Worm (Caenorhabditis elegans) whole organism, late embryonic: Measurements from ENCODE around the gene Y32H12A.1.

Source experiments
- C08G9.2 ChIP-seq: sonication (generic microtip); optimal IDR thresholded peaks from 2 replicates; lab custom pipeline; 2016; ENCODE audit warnings: mild to moderate bottlenecking, missing genetic modification characterization, moderate library complexity, missing compliant biosample characterization
- C38D4.7 ChIP-seq: fragments of 200-800 bp; sonication (Bioruptor generic); optimal IDR thresholded peaks from 2 replicates; lab custom pipeline; 2018; ENCODE audit warnings: mild to moderate bottlenecking, missing genetic modification characterization, moderate library complexity, missing compliant biosample characterization
- F13H6.1 ChIP-seq: sonication (generic microtip); optimal IDR thresholded peaks from 2 replicates; lab custom pipeline; 2016; ENCODE audit warnings: missing genetic modification characterization, missing compliant biosample characterization
- K09A11.1 ChIP-seq: sonication (generic microtip); optimal IDR thresholded peaks from 2 replicates; lab custom pipeline; 2017; ENCODE audit warnings: antibody characterized with exemption, mild to moderate bottlenecking, missing genetic modification characterization, missing compliant biosample characterization; ENCODE audit not compliant: insufficient read depth
- T23F11.4 ChIP-seq: fragments of 200-800 bp; sonication (Bioruptor generic); optimal IDR thresholded peaks from 2 replicates; lab custom pipeline; 2018; ENCODE audit warnings: mild to moderate bottlenecking, missing genetic modification characterization, missing compliant biosample characterization
- Y22D7AL.16 ChIP-seq: sonication (generic microtip); optimal IDR thresholded peaks from 2 replicates; lab custom pipeline; 2016; ENCODE audit warnings: missing genetic modification characterization, missing compliant biosample characterization
- ahr-1 ChIP-seq: sonication (generic microtip); optimal IDR thresholded peaks from 2 replicates; lab custom pipeline; 2016; ENCODE audit warnings: missing genetic modification characterization, missing compliant biosample characterization
- ama-1 ChIP-seq: fragments of 150-350 bp; optimal IDR thresholded peaks from 2 replicates; lab custom pipeline; 2014
- ceh-18 ChIP-seq: sonication (generic microtip); optimal IDR thresholded peaks from 2 replicates; lab custom pipeline; 2016; ENCODE audit warnings: missing genetic modification characterization, missing compliant biosample characterization
- ceh-2 ChIP-seq: sonication (generic microtip); optimal IDR thresholded peaks from 2 replicates; lab custom pipeline; 2016; ENCODE audit warnings: missing genotype, missing genetic modification characterization, missing compliant biosample characterization
- ceh-22 ChIP-seq: sonication (generic microtip); optimal IDR thresholded peaks from 2 replicates; lab custom pipeline; 2017; ENCODE audit warnings: missing biosample characterization, missing genetic modification characterization
- ceh-24 ChIP-seq: sonication (generic microtip); optimal IDR thresholded peaks from 2 replicates; lab custom pipeline; 2016; ENCODE audit warnings: mild to moderate bottlenecking, missing genetic modification characterization, missing compliant biosample characterization
- ceh-31 ChIP-seq: sonication (generic microtip); optimal IDR thresholded peaks from 2 replicates; lab custom pipeline; 2016; ENCODE audit warnings: missing genetic modification characterization, missing compliant biosample characterization
- ceh-6 ChIP-seq: fragments of 200-800 bp; sonication (Bioruptor generic); optimal IDR thresholded peaks from 2 replicates; lab custom pipeline; 2018; ENCODE audit warnings: mild to moderate bottlenecking, missing genetic modification characterization, missing compliant biosample characterization
- ceh-9 ChIP-seq: sonication (generic microtip); optimal IDR thresholded peaks from 2 replicates; lab custom pipeline; 2016; ENCODE audit warnings: mild to moderate bottlenecking, missing genetic modification characterization, inconsistent platforms, missing compliant biosample characterization
- dmd-4 ChIP-seq: sonication (generic microtip); optimal IDR thresholded peaks from 2 replicates; lab custom pipeline; 2016; ENCODE audit warnings: borderline replicate concordance, missing genetic modification characterization, missing compliant biosample characterization
- dve-1 ChIP-seq: sonication (generic microtip); optimal IDR thresholded peaks from 2 replicates; lab custom pipeline; 2017; ENCODE audit warnings: antibody characterized with exemption, mild to moderate bottlenecking, missing genetic modification characterization, missing compliant biosample characterization
- elt-2 ChIP-seq: sonication (generic microtip); optimal IDR thresholded peaks from 2 replicates; lab custom pipeline; 2016; ENCODE audit warnings: missing genetic modification reagents, missing genetic modification characterization, missing compliant biosample characterization
- elt-4 ChIP-seq: sonication (generic microtip); optimal IDR thresholded peaks from 2 replicates; lab custom pipeline; 2016; ENCODE audit warnings: missing genetic modification characterization, missing compliant biosample characterization
- eyg-1 ChIP-seq: sonication (generic microtip); optimal IDR thresholded peaks from 2 replicates; lab custom pipeline; 2016; ENCODE audit warnings: missing genotype, missing genetic modification characterization, missing compliant biosample characterization
- fax-1 ChIP-seq: sonication (generic microtip); optimal IDR thresholded peaks from 2 replicates; lab custom pipeline; 2016; ENCODE audit warnings: missing genotype, missing genetic modification characterization, missing compliant biosample characterization
- gmeb-2 ChIP-seq: sonication (generic microtip); optimal IDR thresholded peaks from 2 replicates; lab custom pipeline; 2016; ENCODE audit warnings: missing genetic modification characterization, inconsistent platforms, missing compliant biosample characterization
- hlh-13 ChIP-seq: fragments of 200-800 bp; sonication (Bioruptor generic); optimal IDR thresholded peaks from 2 replicates; lab custom pipeline; 2018; ENCODE audit warnings: mild to moderate bottlenecking, missing genetic modification characterization, missing compliant biosample characterization
- hlh-8 ChIP-seq: sonication (generic microtip); optimal IDR thresholded peaks from 2 replicates; lab custom pipeline; 2016; ENCODE audit warnings: missing genotype, missing genetic modification characterization, missing compliant biosample characterization
- lim-6 ChIP-seq: sonication (generic microtip); optimal IDR thresholded peaks from 2 replicates; lab custom pipeline; 2016; ENCODE audit warnings: missing genetic modification characterization, missing compliant biosample characterization
- lin-11 ChIP-seq: fragments of 200-800 bp; sonication (Bioruptor generic); optimal IDR thresholded peaks from 2 replicates; lab custom pipeline; 2018; ENCODE audit warnings: mild to moderate bottlenecking, missing genetic modification characterization, missing compliant biosample characterization
- mec-3 ChIP-seq: sonication (generic microtip); optimal IDR thresholded peaks from 2 replicates; lab custom pipeline; 2016; ENCODE audit warnings: borderline replicate concordance, missing genetic modification characterization, missing compliant biosample characterization
- nfya-1 ChIP-seq: sonication (generic microtip); optimal IDR thresholded peaks from 2 replicates; lab custom pipeline; 2017; ENCODE audit warnings: missing genetic modification characterization, mild to moderate bottlenecking, missing compliant biosample characterization, antibody characterized with exemption, moderate library complexity
- npax-4 ChIP-seq: sonication (generic microtip); optimal IDR thresholded peaks from 2 replicates; lab custom pipeline; 2016; ENCODE audit warnings: missing genetic modification characterization, missing compliant biosample characterization
- odd-2 ChIP-seq: sonication (generic microtip); optimal IDR thresholded peaks from 2 replicates; lab custom pipeline; 2017; ENCODE audit warnings: antibody characterized with exemption, mild to moderate bottlenecking, missing genetic modification characterization, missing compliant biosample characterization
- pag-3 ChIP-seq: sonication (generic microtip); optimal IDR thresholded peaks from 2 replicates; lab custom pipeline; 2016; ENCODE audit warnings: missing compliant biosample characterization, missing genetic modification characterization, borderline replicate concordance
- pax-1 ChIP-seq: fragments of 150-350 bp; optimal IDR thresholded peaks from 2 replicates; lab custom pipeline; 2014; ENCODE audit warnings: missing biosample characterization, missing genetic modification characterization
- pha-4 ChIP-seq: fragments of 150-350 bp; optimal IDR thresholded peaks from 2 replicates; lab custom pipeline; 2018; ENCODE audit warnings: missing biosample characterization, missing genetic modification reagents, missing genetic modification characterization
- ref-2 ChIP-seq: sonication (generic microtip); optimal IDR thresholded peaks from 2 replicates; lab custom pipeline; 2016; ENCODE audit warnings: missing genetic modification characterization, missing compliant biosample characterization
- sdc-2 ChIP-seq: sonication (generic microtip); optimal IDR thresholded peaks from 2 replicates; lab custom pipeline; 2016; ENCODE audit warnings: missing genotype, missing genetic modification characterization, missing compliant biosample characterization
- sox-2 ChIP-seq: fragments of 200-800 bp; sonication (Bioruptor generic); IDR thresholded peaks from 2 replicates; pipeline ENCODE4 v1.3.6; 2022; ENCODE audit warnings: missing genetic modification reagents, missing genetic modification characterization, missing compliant biosample characterization
- sox-4 ChIP-seq: sonication (generic microtip); optimal IDR thresholded peaks from 2 replicates; lab custom pipeline; 2017; ENCODE audit warnings: mild to moderate bottlenecking, missing genetic modification characterization, inconsistent platforms, missing compliant biosample characterization
- syd-9 ChIP-seq: sonication (generic microtip); optimal IDR thresholded peaks from 2 replicates; lab custom pipeline; 2016; ENCODE audit warnings: mild to moderate bottlenecking, missing genetic modification characterization, moderate library complexity, missing compliant biosample characterization
- tbx-2 ChIP-seq: sonication (generic microtip); optimal IDR thresholded peaks from 2 replicates; lab custom pipeline; 2016; ENCODE audit warnings: missing genetic modification characterization, missing compliant biosample characterization
- unc-3 ChIP-seq, 2 experiments: fragments of 200-800 bp in 1 of 2; sonication (Bioruptor generic) in 1 of 2; sonication (generic microtip) in 1 of 2; conservative IDR thresholded peaks in 1 of 2; optimal IDR thresholded peaks in 1 of 2; 2 replicates each; pipeline versions ENCODE4 v1.3.6 to Lab custom; 2016 to 2022; ENCODE audit warnings: missing compliant biosample characterization in 2 of 2, missing genetic modification characterization in 2 of 2, missing genetic modification reagents in 1 of 2
- unc-55 ChIP-seq: sonication (generic microtip); optimal IDR thresholded peaks from 2 replicates; lab custom pipeline; 2017; ENCODE audit warnings: missing biosample characterization, missing genetic modification reagents, missing genetic modification characterization
- ztf-16 ChIP-seq: sonication (generic microtip); optimal IDR thresholded peaks from 2 replicates; lab custom pipeline; 2017; ENCODE audit warnings: missing genetic modification characterization, missing compliant biosample characterization

The Y32H12A.1 gene

DNA sequence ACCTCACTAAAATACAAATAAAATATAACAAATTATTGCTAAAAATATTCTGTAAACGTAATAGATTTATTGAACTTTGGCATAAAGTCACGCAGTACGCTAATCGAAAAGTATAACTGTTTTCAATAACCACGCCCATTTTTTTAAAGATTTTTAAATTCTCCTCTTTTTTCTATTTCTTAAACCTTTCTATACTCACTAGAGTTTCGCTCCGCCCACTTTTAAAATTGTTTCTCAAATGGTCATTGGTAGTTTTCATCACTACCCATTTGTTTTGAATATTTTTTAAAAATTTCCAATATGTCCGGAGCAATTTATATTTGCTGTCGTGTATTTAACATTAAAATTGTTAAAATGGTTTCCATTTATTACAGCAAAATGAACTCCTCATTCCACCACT is at the start of gene Y32H12A.1:
Y32H12A.1 (plus strand) TSS at position 301 of the 400 bp plus-strand sequence.
- TF ChIP-seq unc-3 (GFP tag; conservative IDR thresholded peaks at IDR 0.05; lab: Robert Waterston, UW) (no peak), unc-3 (tag; optimal IDR thresholded peaks at IDR 0.05; lab: Kevin White, UChicago) (no peak), pha-4 (tag; lab: Kevin White, UChicago) (no peak), elt-4 (tag; lab: Kevin White, UChicago) (no peak), hlh-13 (no peak), sdc-2 (tag; lab: Kevin White, UChicago) (no peak), sox-4 (tag; lab: Kevin White, UChicago) (no peak), ceh-22 (tag; lab: Kevin White, UChicago) (no peak), npax-4 (tag; lab: Kevin White, UChicago) (no peak), odd-2 (no peak), elt-2 (no peak), C08G9.2 (tag; lab: Kevin White, UChicago) (no peak), ztf-16 (tag; lab: Kevin White, UChicago) (no peak), sox-2 (GFP tag; lab: Robert Waterston, UW) (no peak), hlh-8 (no peak), dmd-4 (no peak), syd-9 (tag; lab: Kevin White, UChicago) (no peak), ref-2 (tag; lab: Kevin White, UChicago) (no peak), tbx-2 (tag; lab: Kevin White, UChicago) (no peak), ceh-18 (tag; lab: Kevin White, UChicago) (no peak)

DNA sequence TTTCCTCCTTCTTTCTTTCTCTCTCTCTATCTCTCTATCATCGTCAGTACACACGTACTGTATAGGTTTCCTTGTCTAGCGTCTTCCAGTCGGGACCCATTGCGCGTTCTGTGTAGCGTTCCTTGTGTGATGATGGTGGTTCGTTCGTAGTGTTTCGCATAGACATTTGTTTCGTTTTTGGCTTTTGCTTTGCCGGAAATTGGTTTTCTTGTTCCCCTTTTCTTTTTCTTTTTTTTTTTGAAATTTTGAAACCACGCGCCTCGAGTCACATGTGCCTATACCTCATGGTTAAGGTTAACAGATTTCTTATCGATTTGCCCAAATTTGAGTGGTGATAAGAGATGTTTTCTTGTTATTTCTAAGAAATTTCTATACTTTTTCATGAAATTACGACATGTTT is 43.4 kb upstream of the Y32H12A.1 start:
- TF ChIP-seq ceh-31 (tag; lab: Kevin White, UChicago) = no peak
- no peak for TF ChIP-seq fax-1 (tag; lab: Kevin White, UChicago)
- TF ChIP-seq F13H6.1 (tag; lab: Kevin White, UChicago) = no peak
- TF ChIP-seq C08G9.2 (tag; lab: Kevin White, UChicago) = no peak
- no peak for TF ChIP-seq ceh-6 (GFP tag; lab: Kevin White, UChicago)
- TF ChIP-seq hlh-13 = no peak
- no peak for TF ChIP-seq sox-2 (GFP tag; lab: Robert Waterston, UW)
- TF ChIP-seq ztf-16 (tag; lab: Kevin White, UChicago) = no peak
- TF ChIP-seq pha-4 (tag; lab: Kevin White, UChicago) = no peak
- TF ChIP-seq lim-6 (tag; lab: Kevin White, UChicago) = no peak
- TF ChIP-seq pax-1 (tag; lab: Kevin White, UChicago) = no peak
- TF ChIP-seq mec-3 (tag; lab: Kevin White, UChicago) = no peak

DNA sequence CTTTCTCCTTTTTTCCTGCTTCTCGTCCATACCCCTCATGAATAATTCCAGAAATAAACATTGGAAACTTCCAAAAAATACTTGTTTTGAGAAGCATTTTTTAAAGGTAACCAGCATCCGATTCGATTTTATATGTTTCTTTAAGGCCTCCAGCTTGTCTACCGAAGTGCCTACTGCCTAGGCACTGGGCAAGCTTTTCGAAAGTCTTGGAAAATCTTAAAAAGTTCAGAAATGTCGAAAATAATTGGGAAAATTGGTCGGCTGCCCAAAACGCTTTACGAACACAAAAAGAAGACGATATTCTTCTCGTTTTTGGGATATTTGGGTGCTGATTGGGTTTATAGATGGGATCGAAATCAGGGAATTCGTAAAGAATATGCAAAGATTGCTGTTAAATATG is 40.3 kb upstream of the Y32H12A.1 start, which contains the start of gene F52C9.3:
F52C9.3 (plus strand) TSS at position 225 of the 400 bp plus-strand sequence.
- no peak for TF ChIP-seq sox-2 (GFP tag; lab: Robert Waterston, UW)
- TF ChIP-seq unc-55 (GFP tag; lab: Kevin White, UChicago) = no peak
- no peak for TF ChIP-seq pag-3 (tag; lab: Kevin White, UChicago)
- TF ChIP-seq elt-2 = no peak
- no peak for TF ChIP-seq C38D4.7 (GFP tag; lab: Kevin White, UChicago)
- no peak for TF ChIP-seq hlh-8
- TF ChIP-seq elt-4 (tag; lab: Kevin White, UChicago) = no peak
- TF ChIP-seq ceh-24 (tag; lab: Kevin White, UChicago) = no peak
- TF ChIP-seq sdc-2 (tag; lab: Kevin White, UChicago) = no peak
- no peak for TF ChIP-seq gmeb-2 (tag; lab: Kevin White, UChicago)
- TF ChIP-seq tbx-2 (tag; lab: Kevin White, UChicago) = no peak
- no peak for TF ChIP-seq pha-4 (tag; lab: Kevin White, UChicago)
- no peak for TF ChIP-seq dve-1
- TF ChIP-seq ceh-9 (tag; lab: Kevin White, UChicago) = no peak
- no peak for TF ChIP-seq ahr-1 (tag; lab: Kevin White, UChicago)
- TF ChIP-seq ama-1 = no peak
- TF ChIP-seq, all 69 proteins: peak for 0

DNA sequence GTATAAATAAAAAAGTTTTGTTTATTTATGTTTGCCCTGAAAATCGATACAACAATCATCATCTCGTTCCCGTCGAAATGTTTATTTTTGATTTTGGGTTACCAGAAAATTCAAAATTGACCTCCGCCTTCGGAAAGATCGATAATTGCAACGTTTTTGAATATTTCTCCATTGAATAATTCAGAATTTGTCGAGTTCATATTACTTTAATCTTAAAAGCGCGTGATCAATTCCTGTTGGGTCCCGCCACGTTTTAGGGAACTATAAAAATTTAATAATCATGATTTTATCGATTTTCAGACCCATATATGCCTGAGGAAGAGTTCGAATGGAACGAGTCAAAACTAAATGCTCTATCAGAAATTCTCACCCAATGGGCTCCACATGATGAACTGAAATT is 35.7 kb upstream of the Y32H12A.1 start, which contains the start of gene sorf-2:
sorf-2 (plus strand) TSS at position 301 of the 400 bp plus-strand sequence.
- TF ChIP-seq nfya-1 (tag; lab: Kevin White, UChicago) (no peak), ceh-2 (tag; lab: Kevin White, UChicago) (no peak), hlh-13 (no peak), odd-2 (no peak), npax-4 (tag; lab: Kevin White, UChicago) (no peak), lin-11 (tag; lab: Kevin White, UChicago) (no peak), Y22D7AL.16 (tag; lab: Kevin White, UChicago) (no peak), lim-6 (tag; lab: Kevin White, UChicago) (no peak), T23F11.4 (GFP tag; lab: Kevin White, UChicago) (no peak), ceh-6 (GFP tag; lab: Kevin White, UChicago) (no peak), eyg-1 (tag; lab: Kevin White, UChicago) (no peak), F13H6.1 (tag; lab: Kevin White, UChicago) (no peak), tbx-2 (tag; lab: Kevin White, UChicago) (no peak), K09A11.1 (tag; lab: Kevin White, UChicago) (no peak)
